Fruit fly (Drosophila melanogaster) whole organism, embryonic: ENCODE data around the gene Cyt-c1L.
A peak's percentile ranks its signal among the peaks of the same experiment; 100 is the strongest.

ENCODE experiments used
- CG10209 ChIP-seq: fragments of 200-800 bp; sonication (Bioruptor generic); optimal IDR thresholded peaks from 3 replicates; lab custom pipeline; 2017; ENCODE audit warnings: missing biosample characterization, mild to moderate bottlenecking, missing genetic modification characterization, missing genetic modification reagents
- CG10267 ChIP-seq: fragments of 200-800 bp; sonication (Bioruptor generic); optimal IDR thresholded peaks from 2 replicates; lab custom pipeline; 2018; ENCODE audit warnings: missing biosample characterization, mild to moderate bottlenecking, missing genetic modification characterization, moderate library complexity
- CG11504 ChIP-seq: fragments of 200-800 bp; sonication (Bioruptor generic); optimal IDR thresholded peaks from 3 replicates; lab custom pipeline; 2019; ENCODE audit warnings: missing biosample characterization, mild to moderate bottlenecking, missing genetic modification characterization, moderate library complexity
- CG11695 ChIP-seq: fragments of 200-800 bp; sonication (Bioruptor generic); IDR thresholded peaks from 3 replicates; pipeline ENCODE4 v1.3.6; 2022; ENCODE audit warnings: missing biosample characterization, missing genetic modification characterization
- CG12155 ChIP-seq: fragments of 200-800 bp; sonication (Bioruptor generic); optimal IDR thresholded peaks from 3 replicates; lab custom pipeline; 2016; ENCODE audit warnings: missing biosample characterization, missing genetic modification characterization
- CG12391 ChIP-seq: fragments of 200-800 bp; sonication (Bioruptor generic); optimal IDR thresholded peaks from 3 replicates; lab custom pipeline; 2018; ENCODE audit warnings: missing biosample characterization, mild to moderate bottlenecking, missing genetic modification characterization, moderate library complexity
- CG14667 ChIP-seq: fragments of 200-800 bp; sonication (Bioruptor generic); IDR thresholded peaks from 2 replicates; pipeline ENCODE4 v1.3.6; 2022; ENCODE audit warnings: missing biosample characterization, missing genetic modification characterization
- CG15011 ChIP-seq: fragments of 200-800 bp; sonication (Bioruptor generic); optimal IDR thresholded peaks from 3 replicates; lab custom pipeline; 2018; ENCODE audit warnings: missing biosample characterization, mild to moderate bottlenecking, missing genetic modification characterization
- CG15073 ChIP-seq: fragments of 200-800 bp; sonication (Bioruptor generic); optimal IDR thresholded peaks from 2 replicates; lab custom pipeline; 2016; ENCODE audit warnings: missing biosample characterization, missing genetic modification characterization
- CG15696 ChIP-seq: fragments of 200-800 bp; sonication (Bioruptor generic); optimal IDR thresholded peaks from 2 replicates; lab custom pipeline; 2019; ENCODE audit warnings: missing biosample characterization, mild to moderate bottlenecking, missing genetic modification characterization, moderate library complexity
- CG16815 ChIP-seq: fragments of 200-800 bp; sonication (Bioruptor generic); optimal IDR thresholded peaks from 3 replicates; lab custom pipeline; 2017; ENCODE audit warnings: missing biosample characterization, mild to moderate bottlenecking, missing genetic modification characterization
- CG18011 ChIP-seq: fragments of 200-800 bp; sonication (Bioruptor generic); optimal IDR thresholded peaks from 2 replicates; lab custom pipeline; 2017; ENCODE audit warnings: missing biosample characterization, missing genetic modification characterization, mild to moderate bottlenecking, moderate library complexity, missing genotype
- CG18476 ChIP-seq: fragments of 200-800 bp; sonication (Bioruptor generic); optimal IDR thresholded peaks from 2 replicates; lab custom pipeline; 2016; ENCODE audit warnings: missing biosample characterization, mild to moderate bottlenecking, missing genetic modification characterization
- CG2712 ChIP-seq: fragments of 200-800 bp; optimal IDR thresholded peaks from 3 replicates; lab custom pipeline; 2019; ENCODE audit warnings: missing biosample characterization, mild to moderate bottlenecking, missing genetic modification characterization, moderate library complexity
- CG3407 ChIP-seq: fragments of 200-800 bp; sonication (Bioruptor generic); optimal IDR thresholded peaks from 2 replicates; lab custom pipeline; 2018; ENCODE audit warnings: missing biosample characterization, mild to moderate bottlenecking, missing genetic modification characterization
- CG5180 ChIP-seq: fragments of 200-800 bp; sonication (Bioruptor generic); optimal IDR thresholded peaks from 3 replicates; lab custom pipeline; 2017; ENCODE audit warnings: missing biosample characterization, missing genetic modification characterization, mild to moderate bottlenecking, moderate library complexity, missing genetic modification reagents
- CG6683 ChIP-seq: fragments of 200-800 bp; sonication (Bioruptor generic); optimal IDR thresholded peaks from 2 replicates; lab custom pipeline; 2017; ENCODE audit warnings: missing biosample characterization, mild to moderate bottlenecking, missing genetic modification characterization, missing genetic modification reagents
- CG6791 ChIP-seq: fragments of 200-800 bp; sonication (Bioruptor generic); IDR thresholded peaks from 3 replicates; pipeline ENCODE4 v1.3.6; 2022; ENCODE audit warnings: missing biosample characterization, missing genetic modification characterization; ENCODE audit not compliant: partially characterized antibody
- CG7745 ChIP-seq: fragments of 200-800 bp; sonication (Bioruptor generic); optimal IDR thresholded peaks from 2 replicates; lab custom pipeline; 2018; ENCODE audit warnings: missing biosample characterization, mild to moderate bottlenecking, missing genetic modification characterization, moderate library complexity
- CG8765 ChIP-seq: fragments of 200-800 bp; sonication (Bioruptor generic); IDR thresholded peaks from 2 replicates; pipeline ENCODE4 v1.3.6; 2022; ENCODE audit warnings: missing biosample characterization, missing genetic modification characterization
- CG8944 ChIP-seq: fragments of 200-800 bp; sonication (Bioruptor generic); optimal IDR thresholded peaks from 3 replicates; lab custom pipeline; 2016; ENCODE audit warnings: missing biosample characterization, missing genetic modification characterization
- CG9876 ChIP-seq: fragments of 200-800 bp; sonication (Bioruptor generic); optimal IDR thresholded peaks from 2 replicates; lab custom pipeline; 2016; ENCODE audit warnings: missing biosample characterization, missing genetic modification characterization
- Fer2 ChIP-seq: fragments of 200-800 bp; sonication (Bioruptor generic); optimal IDR thresholded peaks from 2 replicates; lab custom pipeline; 2018; ENCODE audit warnings: missing biosample characterization, mild to moderate bottlenecking, missing genetic modification characterization, moderate library complexity
- GATAe ChIP-seq: fragments of 200-800 bp; sonication (Bioruptor generic); conservative IDR thresholded peaks from 2 replicates; pipeline ENCODE4 v1.3.6; 2022; ENCODE audit warnings: missing biosample characterization, missing genetic modification characterization
- H2.0 ChIP-seq: fragments of 200-800 bp; sonication (Bioruptor generic); IDR thresholded peaks from 2 replicates; pipeline ENCODE4 v1.3.6; 2022; ENCODE audit warnings: missing biosample characterization, missing genetic modification characterization
- HHEX ChIP-seq: fragments of 200-800 bp; sonication (Bioruptor generic); optimal IDR thresholded peaks from 3 replicates; lab custom pipeline; 2017; ENCODE audit warnings: missing biosample characterization, mild to moderate bottlenecking, missing genetic modification characterization, missing genetic modification reagents
- Jarid2 ChIP-seq: fragments of 200-800 bp; sonication (Bioruptor generic); optimal IDR thresholded peaks from 3 replicates; lab custom pipeline; 2017; ENCODE audit warnings: mild to moderate bottlenecking, missing biosample characterization, missing genetic modification reagents, missing genetic modification characterization
- Kr ChIP-seq: fragments of 200-800 bp; sonication (Bioruptor generic); optimal IDR thresholded peaks from 2 replicates; lab custom pipeline; 2017; ENCODE audit warnings: missing biosample characterization, mild to moderate bottlenecking, missing genetic modification characterization
- Mad ChIP-seq: fragments of 200-800 bp; sonication (Bioruptor generic); optimal IDR thresholded peaks from 2 replicates; lab custom pipeline; 2016; ENCODE audit warnings: missing biosample characterization, missing genetic modification characterization
- Mes4 ChIP-seq: fragments of 200-800 bp; sonication (Bioruptor generic); optimal IDR thresholded peaks from 2 replicates; lab custom pipeline; 2016; ENCODE audit warnings: missing biosample characterization, missing genetic modification characterization
- NfI ChIP-seq: fragments of 200-800 bp; sonication (Bioruptor generic); optimal IDR thresholded peaks from 3 replicates; lab custom pipeline; 2018; ENCODE audit warnings: missing biosample characterization, mild to moderate bottlenecking, missing genetic modification characterization, moderate library complexity
- Oaz ChIP-seq: fragments of 200-800 bp; sonication (Bioruptor generic); IDR thresholded peaks from 2 replicates; pipeline ENCODE4 v1.3.6; 2022; ENCODE audit warnings: missing biosample characterization, missing genetic modification characterization
- Rfx ChIP-seq: fragments of 200-800 bp; sonication (Bioruptor generic); IDR thresholded peaks from 2 replicates; pipeline ENCODE4 v1.3.6; 2022; ENCODE audit warnings: missing biosample characterization, missing genetic modification characterization
- Sox100B ChIP-seq: fragments of 200-800 bp; sonication (Bioruptor generic); optimal IDR thresholded peaks from 3 replicates; lab custom pipeline; 2018; ENCODE audit warnings: missing biosample characterization, mild to moderate bottlenecking, missing genetic modification characterization
- Taf1 ChIP-seq: fragments of 200-800 bp; sonication (Bioruptor generic); IDR thresholded peaks from 2 replicates; pipeline ENCODE4 v1.3.6; 2022; ENCODE audit warnings: missing biosample characterization, missing genetic modification characterization
- Xrp1 ChIP-seq: fragments of 200-800 bp; sonication (Bioruptor generic); IDR thresholded peaks from 2 replicates; pipeline ENCODE4 v1.3.6; 2022; ENCODE audit warnings: missing biosample characterization, missing genetic modification characterization
- amos ChIP-seq: fragments of 200-800 bp; sonication (Bioruptor generic); IDR thresholded peaks from 2 replicates; pipeline ENCODE4 v1.3.6; 2022; ENCODE audit warnings: missing biosample characterization, missing genetic modification characterization; ENCODE audit not compliant: partially characterized antibody
- bowl ChIP-seq: fragments of 200-800 bp; sonication (Bioruptor generic); IDR thresholded peaks from 2 replicates; pipeline ENCODE4 v1.3.6; 2022; ENCODE audit warnings: missing biosample characterization, missing genetic modification characterization
- chm ChIP-seq: fragments of 200-800 bp; sonication (Bioruptor generic); IDR thresholded peaks from 2 replicates; pipeline ENCODE4 v1.3.6; 2022; ENCODE audit warnings: missing biosample characterization, missing genetic modification characterization
- ftz-f1 ChIP-seq: fragments of 200-800 bp; sonication (Bioruptor generic); optimal IDR thresholded peaks from 2 replicates; lab custom pipeline; 2016; ENCODE audit warnings: missing biosample characterization, missing genetic modification characterization
- gem ChIP-seq: fragments of 200-800 bp; sonication (Bioruptor generic); optimal IDR thresholded peaks from 2 replicates; lab custom pipeline; 2019; ENCODE audit warnings: missing biosample characterization, mild to moderate bottlenecking, missing genetic modification characterization, moderate library complexity
- gro ChIP-seq: fragments of 200-800 bp; sonication (Bioruptor generic); optimal IDR thresholded peaks from 2 replicates; lab custom pipeline; 2016; ENCODE audit warnings: missing biosample characterization, missing genetic modification characterization
- gsb-n ChIP-seq: fragments of 200-800 bp; sonication (Bioruptor generic); optimal IDR thresholded peaks from 3 replicates; lab custom pipeline; 2018; ENCODE audit warnings: missing biosample characterization, mild to moderate bottlenecking, missing genetic modification characterization
- kah ChIP-seq: fragments of 200-800 bp; sonication (Bioruptor generic); optimal IDR thresholded peaks from 2 replicates; lab custom pipeline; 2018; ENCODE audit warnings: missing biosample characterization, mild to moderate bottlenecking, missing genetic modification characterization
- lbe ChIP-seq: fragments of 200-800 bp; sonication (Bioruptor generic); optimal IDR thresholded peaks from 2 replicates; lab custom pipeline; 2016; ENCODE audit warnings: missing biosample characterization, mild to moderate bottlenecking, missing genetic modification characterization
- pita ChIP-seq: fragments of 200-800 bp; sonication (Bioruptor generic); optimal IDR thresholded peaks from 2 replicates; lab custom pipeline; 2017; ENCODE audit warnings: missing biosample characterization, mild to moderate bottlenecking, missing genetic modification characterization
- pzg ChIP-seq: fragments of 200-800 bp; sonication (Bioruptor generic); optimal IDR thresholded peaks from 3 replicates; lab custom pipeline; 2018; ENCODE audit warnings: missing biosample characterization, mild to moderate bottlenecking, missing genetic modification characterization, moderate library complexity
- ranshi ChIP-seq: fragments of 200-800 bp; sonication (Bioruptor generic); IDR thresholded peaks from 2 replicates; pipeline ENCODE4 v1.3.6; 2022; ENCODE audit warnings: missing biosample characterization, missing genetic modification characterization
- sqz ChIP-seq: fragments of 200-800 bp; sonication (Bioruptor generic); optimal IDR thresholded peaks from 3 replicates; lab custom pipeline; 2018; ENCODE audit warnings: missing biosample characterization, mild to moderate bottlenecking, missing genetic modification characterization
- stwl ChIP-seq: fragments of 200-800 bp; sonication (Bioruptor generic); optimal IDR thresholded peaks from 3 replicates; lab custom pipeline; 2018; ENCODE audit warnings: missing biosample characterization, mild to moderate bottlenecking, missing genetic modification characterization, moderate library complexity
- unc-4 ChIP-seq: fragments of 200-800 bp; sonication (Bioruptor generic); IDR thresholded peaks from 2 replicates; pipeline ENCODE4 v1.3.6; 2022; ENCODE audit warnings: missing biosample characterization, missing genetic modification characterization; ENCODE audit not compliant: partially characterized antibody

The Cyt-c1L gene

DNA sequence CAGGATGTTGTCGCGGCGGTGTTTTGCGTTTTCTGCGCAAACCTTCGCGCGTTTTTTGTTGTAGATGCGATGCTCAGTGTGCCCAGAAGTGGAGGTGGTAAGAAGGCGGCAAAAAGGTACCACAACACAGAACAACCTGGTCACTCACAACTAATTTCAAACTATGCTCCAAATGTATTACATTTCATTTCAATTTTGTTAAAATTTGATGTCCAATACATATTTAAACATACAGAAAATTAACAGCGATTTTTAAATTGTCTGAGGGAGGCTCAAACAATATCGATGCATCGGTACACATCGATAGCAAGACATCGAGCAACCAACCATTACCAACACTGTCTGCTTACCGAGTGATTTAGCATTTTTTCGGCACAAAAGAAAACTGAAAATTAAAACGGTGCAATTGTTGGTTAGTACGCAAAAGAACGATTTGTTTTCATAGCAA lies 50.7 kb downstream of the Cyt-c1L start, which contains the start of the genes Slbp and Rpn2 (continued):
- no peak for TF ChIP-seq Jarid2 (GFP tag; lab: Kevin White, UChicago)
- TF ChIP-seq H2.0: no peak
- TF ChIP-seq chm (GFP tag; lab: Robert Waterston, UW): no peak
- no peak for TF ChIP-seq Fer2 (tag; lab: Kevin White, UChicago)
- TF ChIP-seq ftz-f1 (GFP tag; lab: Kevin White, UChicago): no peak
- no peak for TF ChIP-seq Mad (GFP tag; lab: Kevin White, UChicago)
- TF ChIP-seq Sox100B (GFP tag; lab: Kevin White, UChicago): no peak
- TF ChIP-seq Xrp1: no peak
- no peak for TF ChIP-seq Oaz (GFP tag; lab: Robert Waterston, UW)
- peak; percentile 7 for TF ChIP-seq CG8944 (GFP tag; lab: Kevin White, UChicago)
- no peak for TF ChIP-seq CG5180 (GFP tag; lab: Kevin White, UChicago)
- no peak for TF ChIP-seq CG18476
- TF ChIP-seq CG15073 (GFP tag; lab: Kevin White, UChicago): no peak
- no peak for TF ChIP-seq CG14667 (GFP tag; lab: Robert Waterston, UW)
- TF ChIP-seq ranshi (GFP tag; lab: Robert Waterston, UW): no peak
- no peak for TF ChIP-seq GATAe
- TF ChIP-seq CG10209: peak; percentile 1
- peak; percentile 94 for TF ChIP-seq stwl (tag; lab: Kevin White, UChicago)
- no peak for TF ChIP-seq pita (GFP tag; lab: Kevin White, UChicago)
- peak; percentile 55 for TF ChIP-seq CG2712 (tag; lab: Kevin White, UChicago)
- TF ChIP-seq CG8765: no peak
- TF ChIP-seq pzg (GFP tag; lab: Kevin White, UChicago): peak; percentile 98
- TF ChIP-seq CG6683 (GFP tag; lab: Kevin White, UChicago): peak; percentile 37
- TF ChIP-seq Kr (GFP tag; lab: Kevin White, UChicago): no peak
- peak; percentile 26 for TF ChIP-seq gem (tag; lab: Kevin White, UChicago)
- TF ChIP-seq CG12391 (tag; lab: Kevin White, UChicago): peak; percentile 67
- peak; percentile 99 for TF ChIP-seq CG10267 (tag; lab: Kevin White, UChicago)
- TF ChIP-seq Taf1 (GFP tag; lab: Robert Waterston, UW): no peak
- TF ChIP-seq lbe: peak; percentile 74
- peak; percentile 97 for TF ChIP-seq unc-4
- TF ChIP-seq Rfx (GFP tag; lab: Robert Waterston, UW): peak; percentile 63
- peak; percentile 37 for TF ChIP-seq CG12155 (GFP tag; lab: Kevin White, UChicago)
- TF ChIP-seq kah: no peak
- TF ChIP-seq Mes4: no peak
- peak; percentile 92 for TF ChIP-seq CG6791
- TF ChIP-seq NfI: peak; percentile 55
- peak; percentile 94 for TF ChIP-seq amos
- TF ChIP-seq CG18011 (GFP tag; lab: Kevin White, UChicago): peak; percentile 30
- TF ChIP-seq CG11504 (tag; lab: Kevin White, UChicago): peak; percentile 51
- TF ChIP-seq CG9876 (GFP tag; lab: Kevin White, UChicago): peak; percentile 7
- no peak for TF ChIP-seq CG11695 (GFP tag; lab: Robert Waterston, UW)
- no peak for TF ChIP-seq bowl
- TF ChIP-seq sqz (GFP tag; lab: Kevin White, UChicago): no peak
- no peak for TF ChIP-seq CG3407 (GFP tag; lab: Kevin White, UChicago)
- TF ChIP-seq HHEX (GFP tag; lab: Kevin White, UChicago): peak; percentile 1
- TF ChIP-seq gsb-n (tag; lab: Kevin White, UChicago): no peak
- no peak for TF ChIP-seq CG7745
- peak; percentile 84 for TF ChIP-seq gro (GFP tag; lab: Kevin White, UChicago)
- no peak for TF ChIP-seq CG15696
- no peak for TF ChIP-seq CG15011 (GFP tag; lab: Kevin White, UChicago)
- TF ChIP-seq CG16815 (GFP tag; lab: Kevin White, UChicago): no peak
